Worm (Caenorhabditis elegans) whole organism, mixed stage, embryonic: ENCODE measurements around the gene C06G3.8.

ENCODE experiments used
- M03D4.4 ChIP-seq: sonication (generic microtip); optimal IDR thresholded peaks from 2 replicates; lab custom pipeline; 2017; ENCODE audit warnings: mild to moderate bottlenecking, missing genetic modification characterization, missing compliant biosample characterization
- bed-3 ChIP-seq: fragments of 200-800 bp; sonication (Bioruptor generic); optimal IDR thresholded peaks from 3 replicates; lab custom pipeline; 2018; ENCODE audit warnings: mild to moderate bottlenecking, missing genetic modification characterization, moderate library complexity, missing compliant biosample characterization
- blmp-1 ChIP-seq: fragments of 150-350 bp; optimal IDR thresholded peaks from 2 replicates; lab custom pipeline; 2014; ENCODE audit warnings: missing biosample characterization, missing genetic modification characterization
- ceh-39 ChIP-seq: fragments of 150-350 bp; optimal IDR thresholded peaks from 2 replicates; lab custom pipeline; 2014; ENCODE audit warnings: missing biosample characterization, missing genetic modification characterization
- ceh-43 ChIP-seq: fragments of 200-800 bp; sonication (Bioruptor generic); optimal IDR thresholded peaks from 2 replicates; lab custom pipeline; 2018; ENCODE audit warnings: mild to moderate bottlenecking, missing genetic modification characterization, moderate library complexity, missing compliant biosample characterization
- ceh-83 ChIP-seq: fragments of 200-800 bp; sonication (Bioruptor generic); optimal IDR thresholded peaks from 2 replicates; lab custom pipeline; 2018; ENCODE audit warnings: mild to moderate bottlenecking, missing genetic modification characterization, missing compliant biosample characterization
- ces-1 ChIP-seq: fragments of 150-350 bp; optimal IDR thresholded peaks from 2 replicates; lab custom pipeline; 2014; ENCODE audit warnings: missing biosample characterization, missing genetic modification reagents, missing genetic modification characterization
- cnd-1 ChIP-seq: fragments of 200-800 bp; sonication (Bioruptor generic); optimal IDR thresholded peaks from 2 replicates; lab custom pipeline; 2018; ENCODE audit warnings: mild to moderate bottlenecking, missing genetic modification characterization, missing compliant biosample characterization
- drap-1 ChIP-seq: fragments of 200-800 bp; sonication (Bioruptor generic); optimal IDR thresholded peaks from 3 replicates; lab custom pipeline; 2018; ENCODE audit warnings: mild to moderate bottlenecking, missing genetic modification characterization, missing compliant biosample characterization
- elt-1 ChIP-seq: sonication (generic microtip); optimal IDR thresholded peaks from 2 replicates; lab custom pipeline; 2017; ENCODE audit warnings: missing genetic modification characterization, mild to moderate bottlenecking, missing compliant biosample characterization, antibody characterized with exemption, moderate library complexity, borderline replicate concordance; ENCODE audit not compliant: insufficient read depth
- elt-3 ChIP-seq: fragments of 150-350 bp; optimal IDR thresholded peaks from 2 replicates; lab custom pipeline; 2014; ENCODE audit warnings: missing biosample characterization, missing genetic modification characterization
- flh-1 ChIP-seq: fragments of 200-800 bp; sonication (Bioruptor generic); optimal IDR thresholded peaks from 2 replicates; lab custom pipeline; 2018; ENCODE audit warnings: mild to moderate bottlenecking, missing genetic modification characterization, moderate library complexity, missing compliant biosample characterization
- ham-2 ChIP-seq: fragments of 200-800 bp; sonication (Bioruptor generic); optimal IDR thresholded peaks from 2 replicates; lab custom pipeline; 2018; ENCODE audit warnings: mild to moderate bottlenecking, missing genetic modification characterization, missing compliant biosample characterization
- hlh-1 ChIP-seq: fragments of 150-350 bp; optimal IDR thresholded peaks from 2 replicates; lab custom pipeline; 2014; ENCODE audit warnings: missing biosample characterization, missing genetic modification reagents, missing genetic modification characterization
- lin-13 ChIP-seq: fragments of 150-350 bp; optimal IDR thresholded peaks from 2 replicates; lab custom pipeline; 2014; ENCODE audit warnings: missing biosample characterization, missing genetic modification characterization
- lin-32 ChIP-seq: fragments of 200-800 bp; sonication (Bioruptor generic); optimal IDR thresholded peaks from 2 replicates; lab custom pipeline; 2018; ENCODE audit warnings: mild to moderate bottlenecking, missing genetic modification characterization, missing compliant biosample characterization
- lsy-2 ChIP-seq: fragments of 150-350 bp; optimal IDR thresholded peaks from 2 replicates; lab custom pipeline; 2014; ENCODE audit warnings: missing biosample characterization, missing genetic modification characterization
- mab-5 ChIP-seq: fragments of 150-350 bp; optimal IDR thresholded peaks from 2 replicates; lab custom pipeline; 2014; ENCODE audit warnings: missing biosample characterization, missing genetic modification characterization
- mep-1 ChIP-seq: fragments of 150-350 bp; optimal IDR thresholded peaks from 2 replicates; lab custom pipeline; 2017; ENCODE audit warnings: missing biosample characterization, missing genetic modification reagents, missing genetic modification characterization, inconsistent platforms
- mls-2 ChIP-seq: sonication (generic microtip); optimal IDR thresholded peaks from 2 replicates; lab custom pipeline; 2016; ENCODE audit warnings: mild to moderate bottlenecking, missing genetic modification characterization, moderate library complexity, missing compliant biosample characterization
- nhr-12 ChIP-seq: fragments of 150-350 bp; optimal IDR thresholded peaks from 2 replicates; lab custom pipeline; 2014; ENCODE audit warnings: missing biosample characterization, missing genetic modification characterization
- nhr-2 ChIP-seq: fragments of 150-350 bp; optimal IDR thresholded peaks from 2 replicates; lab custom pipeline; 2014; ENCODE audit warnings: missing biosample characterization, missing genetic modification characterization
- nhr-237 ChIP-seq: fragments of 150-350 bp; optimal IDR thresholded peaks from 2 replicates; lab custom pipeline; 2014; ENCODE audit warnings: missing biosample characterization, missing genetic modification characterization
- nhr-28 ChIP-seq: fragments of 150-350 bp; optimal IDR thresholded peaks from 2 replicates; lab custom pipeline; 2014; ENCODE audit warnings: missing biosample characterization, missing genetic modification characterization
- nhr-76 ChIP-seq: sonication (generic microtip); optimal IDR thresholded peaks from 2 replicates; lab custom pipeline; 2017; ENCODE audit warnings: missing biosample characterization, missing genetic modification characterization
- pha-4 ChIP-seq: fragments of 150-350 bp; optimal IDR thresholded peaks from 2 replicates; lab custom pipeline; 2018; ENCODE audit warnings: missing biosample characterization, missing genetic modification reagents, missing genetic modification characterization
- sem-2 ChIP-seq: fragments of 200-800 bp; sonication (Bioruptor generic); optimal IDR thresholded peaks from 2 replicates; lab custom pipeline; 2018; ENCODE audit warnings: mild to moderate bottlenecking, missing genetic modification characterization, missing compliant biosample characterization
- snpc-4 ChIP-seq: fragments of 150-350 bp; optimal IDR thresholded peaks from 2 replicates; lab custom pipeline; 2014; ENCODE audit warnings: missing biosample characterization, missing genetic modification characterization
- sptf-1 ChIP-seq: sonication (generic microtip); optimal IDR thresholded peaks from 2 replicates; lab custom pipeline; 2017; ENCODE audit warnings: mild to moderate bottlenecking, missing genetic modification characterization, moderate library complexity, missing compliant biosample characterization
- tbx-8 ChIP-seq: fragments of 200-800 bp; sonication (Bioruptor generic); optimal IDR thresholded peaks from 2 replicates; lab custom pipeline; 2018; ENCODE audit warnings: mild to moderate bottlenecking, missing genetic modification characterization, moderate library complexity, missing compliant biosample characterization
- unc-120 ChIP-seq: sonication (generic microtip); optimal IDR thresholded peaks from 2 replicates; lab custom pipeline; 2017; ENCODE audit warnings: missing genetic modification characterization, missing compliant biosample characterization; ENCODE audit not compliant: poor library complexity, severe bottlenecking
- unc-39 ChIP-seq: fragments of 150-350 bp; optimal IDR thresholded peaks from 2 replicates; lab custom pipeline; 2014; ENCODE audit warnings: missing biosample characterization, missing genetic modification characterization
- unc-62 ChIP-seq: fragments of 150-350 bp; optimal IDR thresholded peaks from 2 replicates; lab custom pipeline; 2014; ENCODE audit warnings: missing biosample characterization, missing genetic modification reagents, missing genetic modification characterization
- zip-8 ChIP-seq: fragments of 150-350 bp; optimal IDR thresholded peaks from 2 replicates; lab custom pipeline; 2014; ENCODE audit warnings: missing biosample characterization, missing genetic modification characterization
- ztf-11 ChIP-seq: fragments of 150-350 bp; optimal IDR thresholded peaks from 2 replicates; lab custom pipeline; 2014; ENCODE audit warnings: missing biosample characterization, missing genetic modification characterization

The C06G3.8 gene

DNA sequence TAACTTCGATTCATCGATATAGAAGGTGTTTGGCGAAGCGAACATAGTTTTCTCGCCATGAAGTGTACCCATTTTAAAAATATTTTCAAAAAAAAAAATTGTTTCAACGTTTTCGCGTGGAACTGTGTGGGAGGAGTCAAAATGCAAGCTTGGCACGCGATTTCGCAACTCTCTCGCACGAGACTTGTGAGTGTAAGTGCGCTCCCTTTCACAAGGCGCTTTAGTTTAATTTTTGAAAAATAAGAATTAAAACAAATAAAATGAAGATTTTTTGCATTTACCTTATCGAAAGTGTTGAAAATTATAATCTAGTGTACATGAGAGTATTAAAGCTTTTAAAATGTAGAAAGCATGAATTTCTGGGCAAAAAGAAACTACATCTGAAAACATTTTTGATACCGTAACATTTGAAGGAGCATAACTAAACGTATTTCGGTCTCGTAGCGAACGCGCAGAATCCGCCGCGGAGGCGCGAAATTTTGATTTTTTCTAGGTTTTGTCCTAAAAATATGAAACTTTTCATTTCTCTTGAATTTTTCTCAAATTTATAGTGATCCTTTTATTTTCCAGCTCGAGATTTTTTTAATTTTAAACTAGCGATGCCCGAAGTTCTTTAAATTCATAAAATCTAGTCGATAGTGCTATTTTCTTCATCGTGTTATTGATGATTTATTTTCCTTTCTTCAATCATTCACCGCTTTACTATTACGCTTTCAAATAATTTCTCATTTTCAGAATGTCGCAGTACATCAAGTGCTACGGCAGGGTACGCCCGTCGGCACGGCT, 7.3 kb upstream of the C06G3.8 start, which contains the start of the genes cogc-2 and klp-18:
cogc-2 (minus strand) TSS at position 105 of the 786 bp plus-strand sequence.
klp-18 (plus strand) TSS at position 736 of the 786 bp plus-strand sequence.
- TF ChIP-seq ceh-43 (GFP tag; lab: Kevin White, UChicago) (peak; percentile 61), mls-2 (peak; percentile 75), flh-1 (no peak), ztf-11 (tag; lab: Kevin White, UChicago) (peak; percentile 65), sem-2 (GFP tag; lab: Kevin White, UChicago) (peak; percentile 21), nhr-28 (tag; lab: Kevin White, UChicago) (no peak), ceh-39 (tag; lab: Kevin White, UChicago) (peak; percentile 24), zip-8 (tag; lab: Kevin White, UChicago) (no peak), unc-39 (tag; lab: Kevin White, UChicago) (peak; percentile 24), ham-2 (peak; percentile 7), bed-3 (GFP tag; lab: Kevin White, UChicago) (peak; percentile 78), pha-4 (tag; lab: Kevin White, UChicago) (peak; percentile 44), drap-1 (GFP tag; lab: Kevin White, UChicago) (peak; percentile 75), mab-5 (tag; lab: Kevin White, UChicago) (peak; percentile 60), blmp-1 (tag; lab: Kevin White, UChicago) (peak; percentile 60), elt-1 (tag; lab: Kevin White, UChicago) (peak; percentile 45), ceh-83 (GFP tag; lab: Kevin White, UChicago) (no peak), tbx-8 (no peak), nhr-76 (peak; percentile 57), mep-1 (tag; lab: Kevin White, UChicago) (peak; percentile 97), ces-1 (GFP tag; lab: Kevin White, UChicago) (peak; percentile 67), nhr-237 (tag; lab: Kevin White, UChicago) (peak; percentile 84), snpc-4 (tag; lab: Kevin White, UChicago) (no peak), lin-13 (tag; lab: Kevin White, UChicago) (peak; percentile 49), nhr-12 (tag; lab: Kevin White, UChicago) (no peak), unc-62 (GFP tag; lab: Kevin White, UChicago) (no peak), hlh-1 (peak; percentile 73), lin-32 (peak; percentile 19), cnd-1 (peak; percentile 5), nhr-2 (tag; lab: Kevin White, UChicago) (peak; percentile 43), sptf-1 (tag; lab: Kevin White, UChicago) (peak; percentile 86), unc-120 (tag; lab: Kevin White, UChicago) (peak; percentile 46), M03D4.4 (tag; lab: Kevin White, UChicago) (peak; percentile 69), elt-3 (tag; lab: Kevin White, UChicago) (no peak), lsy-2 (tag; lab: Kevin White, UChicago) (peak; percentile 75)

DNA sequence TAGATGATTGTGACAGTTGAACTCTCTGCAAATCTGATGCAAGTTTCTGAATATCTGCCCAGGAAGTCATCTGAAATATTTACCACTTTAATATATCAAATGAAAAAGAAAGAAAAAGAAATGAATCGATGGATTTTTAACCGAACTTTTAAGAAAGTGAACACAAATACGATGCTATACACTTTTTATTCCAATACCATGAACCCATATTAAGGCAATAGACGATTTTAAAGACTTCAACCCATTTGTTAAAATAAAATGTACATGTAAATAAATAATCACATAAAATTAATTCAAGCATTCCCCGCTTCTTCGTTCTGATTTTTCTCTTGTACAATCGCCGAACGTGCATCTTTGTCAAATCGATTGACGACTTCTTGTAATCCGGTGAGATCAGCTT, 4.4 kb upstream of the C06G3.8 start, which contains the start of gene ufl-1:
ufl-1 (minus strand) TSS at position 70 of the 400 bp plus-strand sequence.
- TF ChIP-seq bed-3 (GFP tag; lab: Kevin White, UChicago), result no peak
- no peak for TF ChIP-seq sem-2 (GFP tag; lab: Kevin White, UChicago)
- no peak for TF ChIP-seq ceh-43 (GFP tag; lab: Kevin White, UChicago)
- no peak for TF ChIP-seq M03D4.4 (tag; lab: Kevin White, UChicago)
- TF ChIP-seq pha-4 (tag; lab: Kevin White, UChicago), result no peak
- TF ChIP-seq unc-62 (GFP tag; lab: Kevin White, UChicago), result no peak
- no peak for TF ChIP-seq nhr-76

DNA sequence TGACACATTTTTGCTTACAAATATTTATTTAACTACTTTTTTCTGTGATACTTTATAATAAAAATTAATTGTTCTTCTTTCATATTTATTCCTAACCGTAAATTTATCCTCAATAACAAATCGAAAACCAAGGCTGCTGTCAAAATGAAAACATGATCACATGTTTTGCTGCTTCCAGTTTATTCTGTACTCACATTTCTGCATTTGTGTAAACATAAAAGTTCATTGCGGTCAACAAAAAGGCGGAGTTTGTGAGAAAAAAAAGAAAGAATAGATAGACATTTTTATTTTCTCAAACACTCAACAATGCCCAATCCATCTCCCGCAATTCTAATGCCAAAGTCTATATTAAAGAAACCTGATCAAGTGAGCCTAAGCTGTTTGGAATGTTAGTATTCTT, 3.5 kb upstream of the C06G3.8 start, which contains the start of gene C06G3.3:
C06G3.3 (plus strand) TSS at position 301 of the 400 bp plus-strand sequence.
- TF ChIP-seq lin-32 (no peak), nhr-28 (tag; lab: Kevin White, UChicago) (no peak), M03D4.4 (tag; lab: Kevin White, UChicago) (no peak), blmp-1 (tag; lab: Kevin White, UChicago) (no peak), ces-1 (GFP tag; lab: Kevin White, UChicago) (no peak), snpc-4 (tag; lab: Kevin White, UChicago) (no peak), hlh-1 (no peak), lin-13 (tag; lab: Kevin White, UChicago) (no peak), ceh-83 (GFP tag; lab: Kevin White, UChicago) (no peak), tbx-8 (no peak), ztf-11 (tag; lab: Kevin White, UChicago) (no peak), sptf-1 (tag; lab: Kevin White, UChicago) (no peak), flh-1 (no peak), bed-3 (GFP tag; lab: Kevin White, UChicago) (no peak), nhr-76 (no peak), mab-5 (tag; lab: Kevin White, UChicago) (no peak)
